Worm (Caenorhabditis elegans) whole organism, L3 larva: Measurements from ENCODE around the gene vps-22.

Experiments
- ceh-16 ChIP-seq: sonication (generic microtip); optimal IDR thresholded peaks from 2 replicates; lab custom pipeline; 2017; ENCODE audit warnings: missing biosample characterization, missing genetic modification characterization
- egl-27 ChIP-seq: sonication (generic microtip); optimal IDR thresholded peaks from 4 replicates; lab custom pipeline; 2017; ENCODE audit warnings: missing biosample characterization, missing genetic modification reagents, missing genetic modification characterization
- elt-2 ChIP-seq: sonication (generic microtip); optimal IDR thresholded peaks from 2 replicates; lab custom pipeline; 2016; ENCODE audit warnings: missing genetic modification reagents, mild to moderate bottlenecking, missing genetic modification characterization, missing compliant biosample characterization
- skn-1 ChIP-seq: fragments of 150-350 bp; optimal IDR thresholded peaks from 2 replicates; lab custom pipeline; 2014; ENCODE audit warnings: missing biosample characterization, missing genetic modification characterization
- unc-39 ChIP-seq: sonication (generic microtip); optimal IDR thresholded peaks from 4 replicates; lab custom pipeline; 2017; ENCODE audit warnings: missing biosample characterization, missing genetic modification characterization
- zag-1 ChIP-seq: fragments of 150-350 bp; optimal IDR thresholded peaks from 2 replicates; lab custom pipeline; 2014; ENCODE audit warnings: missing biosample characterization, missing genetic modification characterization

DNA sequence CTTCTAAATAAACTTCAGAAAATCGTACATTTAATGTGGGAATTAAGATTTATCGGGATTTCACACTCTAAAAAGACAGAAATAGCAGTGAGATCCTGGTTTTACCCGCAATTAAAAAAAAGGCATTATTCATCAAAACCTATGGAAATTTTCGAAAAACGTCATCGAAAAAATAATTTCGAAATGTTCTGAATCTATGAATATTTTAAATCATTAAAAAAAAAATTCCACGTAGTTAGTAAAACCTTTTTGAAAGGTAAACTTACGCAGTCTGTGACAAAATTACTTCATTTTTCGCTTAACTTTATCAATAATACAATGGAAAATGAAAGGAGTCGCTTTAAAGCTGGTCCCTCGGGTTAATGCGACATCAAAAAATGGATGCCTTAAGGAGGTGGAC is 5.7 kb downstream of the vps-22 start, which contains the start of gene C26E6.1:
- TF ChIP-seq ceh-16 (tag; lab: Kevin White, UChicago) (no peak), elt-2 (tag; lab: Kevin White, UChicago) (no peak), egl-27 (no peak), zag-1 (tag; lab: Kevin White, UChicago) (no peak), skn-1 (tag; lab: Kevin White, UChicago) (no peak), unc-39 (tag; lab: Kevin White, UChicago) (no peak)
